Fruit fly (Drosophila melanogaster) S2 (cell line): ENCODE results near the gene CG46244.

Source experiments
- CG8478 ChIP-seq: fragments of >200 bp; optimal IDR thresholded peaks from 2 replicates; lab custom pipeline; 2018
- CTCF ChIP-seq, 2 experiments: fragments of >200 bp; optimal IDR thresholded peaks; 2 replicates each; lab custom pipeline; 2018

DNA sequence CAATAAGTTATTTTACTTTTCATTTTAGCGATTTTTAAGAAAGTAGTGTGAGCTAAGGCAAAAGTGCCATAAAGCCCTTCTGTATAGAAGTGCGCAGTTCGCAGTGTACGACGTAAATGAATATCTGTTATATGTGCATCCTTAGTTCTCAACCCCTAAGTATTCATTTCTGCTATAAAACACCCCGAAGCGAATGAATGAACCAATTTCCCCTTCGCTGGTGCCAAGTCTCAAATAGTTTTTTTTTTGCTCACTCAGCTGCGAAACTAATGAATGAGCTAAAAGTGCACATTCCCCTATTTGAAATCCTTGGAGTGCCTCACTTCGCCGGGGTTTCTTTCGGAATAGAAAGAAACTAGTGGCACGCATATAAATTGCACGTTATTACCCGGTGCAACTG, 15.7 kb upstream of the CG46244 start:
- TF ChIP-seq CTCF (optimal IDR thresholded peaks at IDR 0.05; lab: Kevin White, UChicago) = peak in 1 of 2 experiments; percentile 25
- no peak for TF ChIP-seq CG8478 (lab: Kevin White, UChicago)
